Worm (Caenorhabditis elegans) whole organism, L1 larva: ENCODE measurements around the gene T04A8.18.
A peak's percentile ranks its signal among the peaks of the same experiment; 100 is the strongest.

Experiments used
- C16A3.4 ChIP-seq: fragments of 150-350 bp; optimal IDR thresholded peaks from 2 replicates; lab custom pipeline; 2014; ENCODE audit warnings: missing biosample characterization, missing genetic modification characterization
- C34B4.2 ChIP-seq: sonication (generic microtip); optimal IDR thresholded peaks from 2 replicates; lab custom pipeline; 2017; ENCODE audit warnings: mild to moderate bottlenecking, missing genetic modification characterization, missing compliant biosample characterization
- F16B12.6 ChIP-seq: fragments of 150-350 bp; optimal IDR thresholded peaks from 2 replicates; lab custom pipeline; 2014; ENCODE audit warnings: missing biosample characterization, missing genetic modification characterization
- aha-1 ChIP-seq: fragments of 150-350 bp; optimal IDR thresholded peaks from 2 replicates; lab custom pipeline; 2014; ENCODE audit warnings: missing biosample characterization, missing genetic modification characterization
- blmp-1 ChIP-seq: fragments of 150-350 bp; optimal IDR thresholded peaks from 2 replicates; lab custom pipeline; 2014; ENCODE audit warnings: missing biosample characterization, missing genetic modification characterization
- ceh-63 ChIP-seq: fragments of 200-800 bp; sonication (Bioruptor generic); optimal IDR thresholded peaks from 2 replicates; lab custom pipeline; 2018; ENCODE audit warnings: mild to moderate bottlenecking, missing genetic modification characterization, missing compliant biosample characterization
- ceh-82 ChIP-seq, 3 experiments: fragments of 150-350 bp in 1 of 3; sonication (generic microtip) in 2 of 3; optimal IDR thresholded peaks; 2 replicates each; lab custom pipeline; 2014 to 2017; ENCODE audit warnings: missing biosample characterization in 3 of 3, missing genetic modification characterization in 3 of 3
- ceh-88 ChIP-seq: fragments of 200-800 bp; sonication (Bioruptor generic); IDR thresholded peaks from 2 replicates; pipeline ENCODE4 v1.3.6; 2022; ENCODE audit warnings: missing genetic modification characterization, missing compliant biosample characterization
- ces-1 ChIP-seq: fragments of 150-350 bp; optimal IDR thresholded peaks from 2 replicates; lab custom pipeline; 2014; ENCODE audit warnings: missing biosample characterization, missing genetic modification reagents, missing genetic modification characterization
- efl-1 ChIP-seq, 4 experiments: fragments of 150-350 bp; optimal IDR thresholded peaks in 3 of 4; peaks in 1 of 4; 1 replicate in 1 of 4; 2 replicates in 3 of 4; lab custom pipeline; 2014; ENCODE audit warnings: missing biosample characterization in 2 of 4, missing genetic modification characterization in 2 of 4, missing genetic modification reagents in 2 of 4
- egl-13 ChIP-seq: sonication (generic microtip); optimal IDR thresholded peaks from 2 replicates; lab custom pipeline; 2016; ENCODE audit warnings: missing genotype, missing genetic modification reagents, missing genetic modification characterization, missing compliant biosample characterization
- egl-27 ChIP-seq, 2 experiments: fragments of 150-350 bp in 1 of 2; sonication (generic microtip); optimal IDR thresholded peaks; 3 replicates each; lab custom pipeline; 2017 to 2018; ENCODE audit warnings: missing biosample characterization in 2 of 2, missing genetic modification characterization in 2 of 2, missing genetic modification reagents in 2 of 2
- ets-5 ChIP-seq: fragments of 200-800 bp; sonication (Bioruptor generic); IDR thresholded peaks from 2 replicates; pipeline ENCODE4 v1.3.6; 2022; ENCODE audit warnings: missing genetic modification characterization, missing compliant biosample characterization
- fkh-10 ChIP-seq: sonication (generic microtip); optimal IDR thresholded peaks from 2 replicates; lab custom pipeline; 2017; ENCODE audit warnings: missing biosample characterization, missing genetic modification reagents, missing genetic modification characterization
- fkh-4 ChIP-seq: sonication (generic microtip); optimal IDR thresholded peaks from 2 replicates; lab custom pipeline; 2016; ENCODE audit warnings: missing compliant biosample characterization, missing genetic modification characterization, borderline replicate concordance
- fkh-8 ChIP-seq: sonication (generic microtip); optimal IDR thresholded peaks from 2 replicates; lab custom pipeline; 2016; ENCODE audit warnings: mild to moderate bottlenecking, missing genetic modification characterization, missing compliant biosample characterization
- grh-1 ChIP-seq: fragments of 200-800 bp; sonication (Bioruptor generic); IDR thresholded peaks from 2 replicates; pipeline ENCODE4 v1.3.6; 2022; ENCODE audit warnings: missing genetic modification reagents, missing genetic modification characterization, missing compliant biosample characterization
- hlh-17 ChIP-seq: fragments of 200-800 bp; sonication (Bioruptor generic); optimal IDR thresholded peaks from 2 replicates; lab custom pipeline; 2018; ENCODE audit warnings: missing genetic modification characterization, mild to moderate bottlenecking, missing compliant biosample characterization, moderate library complexity, borderline replicate concordance
- hpl-2 ChIP-seq: fragments of 150-350 bp; optimal IDR thresholded peaks from 2 replicates; lab custom pipeline; 2014; ENCODE audit warnings: missing biosample characterization, missing genetic modification reagents, missing genetic modification characterization
- irx-1 ChIP-seq: sonication (generic microtip); optimal IDR thresholded peaks from 2 replicates; lab custom pipeline; 2016; ENCODE audit warnings: missing genetic modification characterization, missing compliant biosample characterization
- isw-1 ChIP-seq: fragments of 200-800 bp; sonication (Bioruptor generic); IDR thresholded peaks from 2 replicates; pipeline ENCODE4 v1.3.6; 2022; ENCODE audit warnings: missing genetic modification characterization, missing compliant biosample characterization
- jun-1 ChIP-seq: fragments of 150-350 bp; optimal IDR thresholded peaks from 2 replicates; lab custom pipeline; 2014; ENCODE audit warnings: missing biosample characterization, missing genetic modification reagents, missing genetic modification characterization
- lin-13 ChIP-seq: fragments of 150-350 bp; optimal IDR thresholded peaks from 2 replicates; lab custom pipeline; 2014; ENCODE audit warnings: missing biosample characterization, missing genetic modification reagents, missing genetic modification characterization
- lin-15B ChIP-seq: fragments of 150-350 bp; sonication (generic microtip); optimal IDR thresholded peaks from 3 replicates; lab custom pipeline; 2014; ENCODE audit warnings: missing biosample characterization, missing genetic modification characterization
- lin-39 ChIP-seq: fragments of 150-350 bp; optimal IDR thresholded peaks from 2 replicates; lab custom pipeline; 2014; ENCODE audit warnings: missing biosample characterization, missing genetic modification reagents, missing genetic modification characterization
- mef-2 ChIP-seq: fragments of 150-350 bp; optimal IDR thresholded peaks from 2 replicates; lab custom pipeline; 2014; ENCODE audit warnings: missing biosample characterization, missing genetic modification characterization
- mep-1 ChIP-seq: fragments of 150-350 bp; optimal IDR thresholded peaks from 2 replicates; lab custom pipeline; 2014; ENCODE audit warnings: missing biosample characterization, missing genetic modification characterization
- nhr-11 ChIP-seq: fragments of 150-350 bp; optimal IDR thresholded peaks from 2 replicates; lab custom pipeline; 2014; ENCODE audit warnings: missing biosample characterization, missing genetic modification characterization
- nhr-12 ChIP-seq: sonication (generic microtip); optimal IDR thresholded peaks from 2 replicates; lab custom pipeline; 2017; ENCODE audit warnings: missing biosample characterization, missing genetic modification characterization
- nhr-19 ChIP-seq: fragments of 200-800 bp; sonication (Bioruptor generic); conservative IDR thresholded peaks from 2 replicates; pipeline ENCODE4 v1.3.6; 2022; ENCODE audit warnings: missing genetic modification characterization, missing compliant biosample characterization
- nhr-20 ChIP-seq: sonication (generic microtip); optimal IDR thresholded peaks from 2 replicates; lab custom pipeline; 2016; ENCODE audit warnings: mild to moderate bottlenecking, missing genetic modification characterization, missing compliant biosample characterization
- nhr-237 ChIP-seq: fragments of 150-350 bp; optimal IDR thresholded peaks from 2 replicates; lab custom pipeline; 2014; ENCODE audit warnings: missing biosample characterization, missing genetic modification characterization
- nhr-28 ChIP-seq: fragments of 150-350 bp; optimal IDR thresholded peaks from 2 replicates; lab custom pipeline; 2014; ENCODE audit warnings: missing biosample characterization, missing genetic modification characterization
- nhr-47 ChIP-seq: sonication (generic microtip); optimal IDR thresholded peaks from 2 replicates; lab custom pipeline; 2016; ENCODE audit warnings: mild to moderate bottlenecking, missing genetic modification characterization, moderate library complexity, missing compliant biosample characterization
- nhr-71 ChIP-seq: sonication (generic microtip); optimal IDR thresholded peaks from 2 replicates; lab custom pipeline; 2016; ENCODE audit warnings: mild to moderate bottlenecking, missing genetic modification characterization, moderate library complexity, missing compliant biosample characterization
- nhr-84 ChIP-seq: sonication (generic microtip); optimal IDR thresholded peaks from 2 replicates; lab custom pipeline; 2017; ENCODE audit warnings: missing biosample characterization, missing genetic modification characterization
- pag-3 ChIP-seq: sonication (generic microtip); optimal IDR thresholded peaks from 2 replicates; lab custom pipeline; 2017; ENCODE audit warnings: missing genetic modification characterization, mild to moderate bottlenecking, missing compliant biosample characterization, antibody characterized with exemption, borderline replicate concordance; ENCODE audit not compliant: insufficient read depth
- pax-3 ChIP-seq: fragments of 200-800 bp; sonication (Bioruptor generic); optimal IDR thresholded peaks from 2 replicates; lab custom pipeline; 2018; ENCODE audit warnings: mild to moderate bottlenecking, missing genetic modification characterization, moderate library complexity, missing compliant biosample characterization
- pqm-1 ChIP-seq: sonication (generic microtip); optimal IDR thresholded peaks from 3 replicates; lab custom pipeline; 2017; ENCODE audit warnings: missing biosample characterization, missing genetic modification characterization
- skn-1 ChIP-seq: fragments of 150-350 bp; optimal IDR thresholded peaks from 2 replicates; lab custom pipeline; 2014; ENCODE audit warnings: missing biosample characterization, missing genetic modification characterization
- sox-4 ChIP-seq: sonication (generic microtip); optimal IDR thresholded peaks from 2 replicates; lab custom pipeline; 2016; ENCODE audit warnings: missing genetic modification characterization, missing compliant biosample characterization
- sptf-1 ChIP-seq: fragments of 150-350 bp; optimal IDR thresholded peaks from 2 replicates; lab custom pipeline; 2014; ENCODE audit warnings: missing biosample characterization, missing genetic modification characterization
- sup-37 ChIP-seq: fragments of 200-800 bp; sonication (Bioruptor generic); optimal IDR thresholded peaks from 2 replicates; lab custom pipeline; 2018; ENCODE audit warnings: mild to moderate bottlenecking, missing genetic modification characterization, missing compliant biosample characterization
- swsn-7 ChIP-seq: sonication (generic microtip); optimal IDR thresholded peaks from 2 replicates; lab custom pipeline; 2016; ENCODE audit warnings: missing genetic modification characterization, missing compliant biosample characterization
- tlp-1 ChIP-seq: fragments of 150-350 bp; optimal IDR thresholded peaks from 2 replicates; lab custom pipeline; 2014; ENCODE audit warnings: missing biosample characterization, missing genetic modification characterization
- unc-130 ChIP-seq: fragments of 150-350 bp; optimal IDR thresholded peaks from 2 replicates; lab custom pipeline; 2017; ENCODE audit warnings: missing biosample characterization, missing genetic modification characterization, inconsistent platforms
- unc-30 ChIP-seq: sonication (generic microtip); optimal IDR thresholded peaks from 2 replicates; lab custom pipeline; 2017; ENCODE audit warnings: missing biosample characterization, missing genetic modification characterization
- unc-86 ChIP-seq: sonication (generic microtip); optimal IDR thresholded peaks from 2 replicates; lab custom pipeline; 2016; ENCODE audit warnings: missing genetic modification characterization, missing compliant biosample characterization
- vab-15 ChIP-seq: sonication (generic microtip); optimal IDR thresholded peaks from 2 replicates; lab custom pipeline; 2017; ENCODE audit warnings: missing genotype, mild to moderate bottlenecking, missing genetic modification characterization, missing compliant biosample characterization
- zag-1 ChIP-seq: fragments of 150-350 bp; optimal IDR thresholded peaks from 2 replicates; lab custom pipeline; 2014; ENCODE audit warnings: missing biosample characterization, missing genetic modification characterization

The T04A8.18 gene

ce11 chrIII:4754001-4754561 lies 45.1 kb downstream of the T04A8.18 start, which contains the start of the genes rps-0 and rbg-3 (continued):
- TF ChIP-seq pax-3 (tag; lab: Kevin White, UChicago) (peak; percentile 75), isw-1 (GFP tag; lab: Robert Waterston, UW) (peak; percentile 93), tlp-1 (tag; lab: Kevin White, UChicago) (no peak), swsn-7 (peak; percentile 92), ceh-88 (GFP tag; lab: Robert Waterston, UW) (peak; percentile 64), lin-39 (peak; percentile 77), mep-1 (peak; percentile 98)

ce11 chrIII:4756983-4757382 lies 48.0 kb downstream of the T04A8.18 start, which contains the start of gene fbxl-2:
Gene fbxl-2 (plus strand): TSS chrIII:4757260.
- TF ChIP-seq lin-13 (GFP tag; lab: Kevin White, UChicago) (peak; percentile 96), mep-1 (peak; percentile 97), nhr-11 (peak; percentile 85), jun-1 (peak; percentile 95), nhr-19 (GFP tag; lab: Robert Waterston, UW) (peak; percentile 98), fkh-8 (tag; lab: Kevin White, UChicago) (peak; percentile 96), zag-1 (tag; lab: Kevin White, UChicago) (no peak), pax-3 (tag; lab: Kevin White, UChicago) (peak; percentile 91), efl-1 (optimal IDR thresholded peaks at IDR 0.05; lab: Kevin White, UChicago) (peak; percentile 92 to 100), efl-1 (GFP tag; optimal IDR thresholded peaks at IDR 0.05 in 1 of 2; lab: Kevin White, UChicago) (peak; percentile 99 to 100), sox-4 (tag; lab: Kevin White, UChicago) (peak; percentile 81), ces-1 (no peak), pqm-1 (tag; lab: Kevin White, UChicago) (no peak), sup-37 (GFP tag; lab: Kevin White, UChicago) (peak; percentile 92), hpl-2 (peak; percentile 30), nhr-28 (tag; lab: Kevin White, UChicago) (no peak), nhr-237 (peak; percentile 90), nhr-20 (tag; lab: Kevin White, UChicago) (peak; percentile 95), unc-130 (tag; lab: Kevin White, UChicago) (peak; percentile 95), egl-27 (tag; optimal IDR thresholded peaks at IDR 0.05; lab: Kevin White, UChicago) (no peak), nhr-84 (tag; lab: Kevin White, UChicago) (no peak), C34B4.2 (tag; lab: Kevin White, UChicago) (peak; percentile 80), skn-1 (peak; percentile 96), irx-1 (tag; lab: Kevin White, UChicago) (peak; percentile 93), unc-30 (no peak), F16B12.6 (tag; lab: Kevin White, UChicago) (peak; percentile 79), isw-1 (GFP tag; lab: Robert Waterston, UW) (peak; percentile 97), nhr-12 (tag; lab: Kevin White, UChicago) (peak; percentile 3), hlh-17 (GFP tag; lab: Kevin White, UChicago) (no peak), unc-86 (tag; lab: Kevin White, UChicago) (peak; percentile 94), tlp-1 (tag; lab: Kevin White, UChicago) (no peak), grh-1 (GFP tag; lab: Robert Waterston, UW) (peak; percentile 94), fkh-10 (GFP tag; lab: Kevin White, UChicago) (peak; percentile 80), egl-13 (peak; percentile 89), swsn-7 (peak; percentile 95), mef-2 (tag; lab: Kevin White, UChicago) (peak; percentile 82), vab-15 (tag; lab: Kevin White, UChicago) (no peak), ets-5 (no peak), ceh-63 (GFP tag; lab: Kevin White, UChicago) (peak; percentile 44), nhr-71 (tag; lab: Kevin White, UChicago) (peak; percentile 98), aha-1 (tag; lab: Kevin White, UChicago) (peak; percentile 47), blmp-1 (tag; lab: Kevin White, UChicago) (peak; percentile 86), sptf-1 (no peak), lin-15B (tag; lab: Kevin White, UChicago) (peak; percentile 98), C16A3.4 (peak; percentile 97), ceh-82 (tag; optimal IDR thresholded peaks at IDR 0.05; lab: Kevin White, UChicago) (peak; percentile 97 to 99 (median 98)), nhr-47 (tag; lab: Kevin White, UChicago) (peak; percentile 98), fkh-4 (tag; lab: Kevin White, UChicago) (peak; percentile 73), pag-3 (tag; lab: Kevin White, UChicago) (no peak)
